Worm (Caenorhabditis elegans): Measurements from ENCODE around the gene clec-256.

The clec-256 gene

ce11 chrV:18800811-18801210, 29.3 kb downstream of the clec-256 start, which contains the start of gene nhr-170:
TSS of gene nhr-170 (minus strand) at chrV:18800826.
- no peak for TF ChIP-seq tbx-8 (GFP tag; optimal IDR thresholded peaks at IDR 0.05)

DNA sequence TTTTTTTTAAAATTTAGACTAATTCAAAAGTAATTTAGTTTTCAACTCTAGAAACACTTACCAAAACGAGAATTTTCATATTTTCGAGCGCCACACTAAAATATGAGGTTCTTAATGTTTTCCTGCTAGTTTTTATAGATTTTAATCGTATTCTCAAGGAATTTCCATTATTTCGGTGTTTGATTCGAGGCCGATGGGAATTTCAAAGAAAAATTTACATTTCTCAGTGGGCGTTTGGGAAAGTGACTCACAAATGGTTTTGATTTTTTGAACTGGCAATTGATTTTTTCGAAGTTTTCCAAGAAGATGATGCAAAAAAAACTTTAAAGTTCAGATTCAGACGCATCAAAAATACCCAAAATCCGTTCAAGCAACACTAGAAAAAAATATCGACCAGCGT, 30.6 kb downstream of the clec-256 start, which contains the start of gene C54E10.11:
C54E10.11 (minus strand) TSS at position 101 of the 400 bp plus-strand sequence.
- TF ChIP-seq nhr-2 (tag; optimal IDR thresholded peaks at IDR 0.05) (no peak), drap-1 (GFP tag; optimal IDR thresholded peaks at IDR 0.05) (no peak), ceh-43 (GFP tag; optimal IDR thresholded peaks at IDR 0.05) (no peak), unc-39 (tag; optimal IDR thresholded peaks at IDR 0.05) (no peak), cnd-1 (tag; optimal IDR thresholded peaks at IDR 0.05) (no peak), ham-2 (GFP tag; optimal IDR thresholded peaks at IDR 0.05) (no peak), pha-4 (tag; optimal IDR thresholded peaks at IDR 0.05) (no peak)

DNA sequence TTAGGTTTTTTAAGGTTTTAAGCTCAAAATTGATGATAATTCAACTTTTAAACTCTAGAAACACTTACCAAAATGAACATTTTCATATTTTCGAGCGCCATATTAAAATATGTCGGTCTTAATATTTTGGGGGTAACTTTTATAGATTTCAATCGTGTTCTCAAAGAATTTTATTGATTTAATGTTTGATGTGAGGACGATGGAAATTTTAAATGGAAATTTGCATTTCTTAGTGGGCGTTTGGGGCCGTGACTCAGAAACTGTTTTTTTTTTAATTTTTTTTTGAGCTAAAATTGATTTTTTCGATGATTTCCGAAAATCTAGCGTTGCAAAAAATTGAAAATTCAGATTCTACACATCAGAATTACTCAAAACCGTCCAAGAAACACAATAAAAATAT, 31.8 kb downstream of the clec-256 start, which contains the start of gene C54E10.10:
C54E10.10 (minus strand) TSS at position 101 of the 400 bp plus-strand sequence.
- TF ChIP-seq ceh-83 (GFP tag; optimal IDR thresholded peaks at IDR 0.05), result no peak
- no peak for TF ChIP-seq cnd-1 (tag; optimal IDR thresholded peaks at IDR 0.05)
- TF ChIP-seq unc-120 (tag; optimal IDR thresholded peaks at IDR 0.05; ENCODE audit: poor library complexity, severe bottlenecking), result no peak

ce11 chrV:18806409-18806808, 34.9 kb downstream of the clec-256 start, which contains the start of gene sri-10:
TSS of gene sri-10 (minus strand) at chrV:18806509.
- TF ChIP-seq ceh-39 (tag; optimal IDR thresholded peaks at IDR 0.05), result no peak
- no peak for TF ChIP-seq lin-13 (tag; optimal IDR thresholded peaks at IDR 0.05)
- TF ChIP-seq nhr-76 (tag; optimal IDR thresholded peaks at IDR 0.05), result no peak
- no peak for TF ChIP-seq nhr-2 (tag; optimal IDR thresholded peaks at IDR 0.05)
- TF ChIP-seq elt-3 (tag; optimal IDR thresholded peaks at IDR 0.05), result no peak

- TF ChIP-seq mls-2 (tag; optimal IDR thresholded peaks at IDR 0.05) (no peak), pha-4 (tag; optimal IDR thresholded peaks at IDR 0.05) (no peak), drap-1 (GFP tag; optimal IDR thresholded peaks at IDR 0.05) (no peak), sptf-1 (tag; optimal IDR thresholded peaks at IDR 0.05) (no peak), unc-120 (tag; optimal IDR thresholded peaks at IDR 0.05; ENCODE audit: poor library complexity, severe bottlenecking) (peak; percentile 12), snpc-4 (tag; optimal IDR thresholded peaks at IDR 0.05) (no peak), nhr-76 (tag; optimal IDR thresholded peaks at IDR 0.05) (no peak), lin-32 (GFP tag; optimal IDR thresholded peaks at IDR 0.05) (peak; percentile 73), unc-39 (tag; optimal IDR thresholded peaks at IDR 0.05) (no peak), bed-3 (GFP tag; optimal IDR thresholded peaks at IDR 0.05) (no peak), ztf-11 (tag; optimal IDR thresholded peaks at IDR 0.05) (no peak), M03D4.4 (tag; optimal IDR thresholded peaks at IDR 0.05) (no peak), sem-2 (GFP tag; optimal IDR thresholded peaks at IDR 0.05) (no peak), blmp-1 (tag; optimal IDR thresholded peaks at IDR 0.05) (no peak), zip-8 (tag; optimal IDR thresholded peaks at IDR 0.05) (no peak), nhr-2 (tag; optimal IDR thresholded peaks at IDR 0.05) (no peak), ces-1 (GFP tag; optimal IDR thresholded peaks at IDR 0.05) (peak; percentile 96), unc-62 (GFP tag; optimal IDR thresholded peaks at IDR 0.05) (peak; percentile 23), flh-1 (GFP tag; optimal IDR thresholded peaks at IDR 0.05) (no peak), elt-1 (tag; optimal IDR thresholded peaks at IDR 0.05; ENCODE audit: borderline replicate concordance, insufficient read depth) (no peak), ceh-83 (GFP tag; optimal IDR thresholded peaks at IDR 0.05) (no peak), tbx-8 (GFP tag; optimal IDR thresholded peaks at IDR 0.05) (no peak), nhr-12 (tag; optimal IDR thresholded peaks at IDR 0.05) (no peak), ceh-43 (GFP tag; optimal IDR thresholded peaks at IDR 0.05) (no peak), nhr-28 (tag; optimal IDR thresholded peaks at IDR 0.05) (no peak), lin-13 (tag; optimal IDR thresholded peaks at IDR 0.05) (no peak), mab-5 (tag; optimal IDR thresholded peaks at IDR 0.05) (no peak), nhr-237 (tag; optimal IDR thresholded peaks at IDR 0.05) (no peak), cnd-1 (tag; optimal IDR thresholded peaks at IDR 0.05) (peak; percentile 80), mep-1 (tag; optimal IDR thresholded peaks at IDR 0.05) (peak; percentile 10), ham-2 (GFP tag; optimal IDR thresholded peaks at IDR 0.05) (no peak), lsy-2 (tag; optimal IDR thresholded peaks at IDR 0.05) (no peak), hlh-1 (tag; optimal IDR thresholded peaks at IDR 0.05) (peak; percentile 95), ceh-39 (tag; optimal IDR thresholded peaks at IDR 0.05) (no peak), elt-3 (tag; optimal IDR thresholded peaks at IDR 0.05) (no peak)
Measured at ce11 chrV:18808621-18809020, 37.1 kb downstream of the clec-256 start, which contains the start of gene C54E10.6. TSS of gene C54E10.6 (minus strand) at chrV:18808729.
